Worm (Caenorhabditis elegans) whole organism, midembryonic: Measurements from ENCODE around the gene F53F4.2.

Experiments used
- flt-1 ChIP-seq: fragments of 200-800 bp; sonication (Bioruptor generic); IDR thresholded peaks from 2 replicates; pipeline ENCODE4 v1.3.6; 2022; ENCODE audit warnings: missing genetic modification characterization, missing compliant biosample characterization
- tab-1 ChIP-seq: fragments of 200-800 bp; sonication (Bioruptor generic); IDR thresholded peaks from 2 replicates; pipeline ENCODE4 v1.3.6; 2022; ENCODE audit warnings: missing genetic modification characterization, missing compliant biosample characterization
- ztf-23 ChIP-seq: fragments of 200-800 bp; sonication (Bioruptor generic); IDR thresholded peaks from 2 replicates; pipeline ENCODE4 v1.3.6; 2022; ENCODE audit warnings: missing genetic modification reagents, missing genetic modification characterization, missing compliant biosample characterization

DNA sequence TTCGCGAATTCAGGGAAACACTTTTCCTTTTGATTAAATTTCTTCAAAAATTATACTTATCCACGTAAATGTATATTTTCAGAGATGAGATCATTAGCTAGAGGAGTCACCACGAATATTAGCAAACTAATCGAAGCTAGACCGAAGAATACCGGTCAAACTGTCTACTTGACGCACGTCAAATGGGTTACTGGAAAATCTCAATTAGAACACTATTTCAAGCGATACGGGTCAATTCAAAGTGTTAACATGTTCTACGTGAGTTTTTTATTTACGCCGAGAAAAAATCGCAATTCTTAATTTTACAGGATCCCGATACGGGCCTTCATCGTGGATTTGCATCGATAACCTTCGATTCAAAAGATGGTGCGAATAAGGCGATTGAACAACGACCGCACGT is 23.6 kb downstream of the F53F4.2 start, which contains the start of gene slrp-1:
- TF ChIP-seq flt-1 = no peak
- no peak for TF ChIP-seq tab-1 (GFP tag; lab: Robert Waterston, UW)
- TF ChIP-seq ztf-23 = no peak
